Fruit fly (Drosophila melanogaster) whole organism, embryonic: ENCODE data around the gene CG33490.

Experiments
- Abd-B ChIP-seq: fragments of 200-800 bp; sonication (Bioruptor generic); optimal IDR thresholded peaks from 2 replicates; lab custom pipeline; 2018; ENCODE audit warnings: missing biosample characterization, mild to moderate bottlenecking, missing genetic modification characterization, moderate library complexity
- Ada2b ChIP-seq: fragments of 200-800 bp; sonication (Bioruptor generic); IDR thresholded peaks from 2 replicates; pipeline ENCODE4 v1.3.6; 2022; ENCODE audit warnings: missing biosample characterization, missing genetic modification characterization
- CG11093 ChIP-seq: fragments of 200-800 bp; sonication (Bioruptor generic); IDR thresholded peaks from 3 replicates; pipeline ENCODE4 v1.3.6; 2022; ENCODE audit warnings: missing biosample characterization, missing genetic modification characterization
- CG11398 ChIP-seq: fragments of 200-800 bp; sonication (Bioruptor generic); optimal IDR thresholded peaks from 2 replicates; lab custom pipeline; 2016; ENCODE audit warnings: missing biosample characterization, missing genetic modification characterization
- CG11696 ChIP-seq: fragments of 200-800 bp; sonication (Bioruptor generic); IDR thresholded peaks from 2 replicates; pipeline ENCODE4 v1.3.6; 2022; ENCODE audit warnings: missing biosample characterization, missing genetic modification characterization
- CG11723 ChIP-seq: fragments of 200-800 bp; sonication (Bioruptor generic); optimal IDR thresholded peaks from 2 replicates; lab custom pipeline; 2017; ENCODE audit warnings: missing biosample characterization, mild to moderate bottlenecking, missing genetic modification characterization
- CG12219 ChIP-seq: fragments of 200-800 bp; sonication (Bioruptor generic); optimal IDR thresholded peaks from 3 replicates; lab custom pipeline; 2018; ENCODE audit warnings: missing biosample characterization, mild to moderate bottlenecking, missing genetic modification characterization
- CG12744 ChIP-seq: fragments of 200-800 bp; sonication (Bioruptor generic); optimal IDR thresholded peaks from 2 replicates; lab custom pipeline; 2016; ENCODE audit warnings: missing biosample characterization, missing genetic modification characterization
- CG12942 ChIP-seq: fragments of 200-800 bp; sonication (Bioruptor generic); optimal IDR thresholded peaks from 3 replicates; lab custom pipeline; 2016; ENCODE audit warnings: missing biosample characterization, missing genetic modification characterization
- CG18619 ChIP-seq: fragments of 200-800 bp; sonication (Bioruptor generic); optimal IDR thresholded peaks from 3 replicates; lab custom pipeline; 2017; ENCODE audit warnings: missing biosample characterization, mild to moderate bottlenecking, missing genetic modification characterization
- CG2129 ChIP-seq: fragments of 200-800 bp; sonication (Bioruptor generic); IDR thresholded peaks from 2 replicates; pipeline ENCODE4 v1.3.6; 2022; ENCODE audit warnings: missing biosample characterization, missing genetic modification characterization; ENCODE audit not compliant: partially characterized antibody
- CG2199 ChIP-seq: fragments of 200-800 bp; sonication (Bioruptor generic); IDR thresholded peaks from 3 replicates; pipeline ENCODE4 v1.3.6; 2022; ENCODE audit warnings: missing biosample characterization, missing genetic modification characterization
- CG2712 ChIP-seq: fragments of 200-800 bp; optimal IDR thresholded peaks from 3 replicates; lab custom pipeline; 2019; ENCODE audit warnings: missing biosample characterization, mild to moderate bottlenecking, missing genetic modification characterization, moderate library complexity
- CG2889 ChIP-seq: fragments of 200-800 bp; sonication (Bioruptor generic); IDR thresholded peaks from 3 replicates; pipeline ENCODE4 v1.3.6; 2022; ENCODE audit warnings: missing biosample characterization, missing genetic modification characterization
- CG31388 ChIP-seq: fragments of 200-800 bp; sonication (Bioruptor generic); optimal IDR thresholded peaks from 2 replicates; lab custom pipeline; 2016; ENCODE audit warnings: missing biosample characterization, missing genetic modification characterization
- CG3281 ChIP-seq: fragments of 200-800 bp; sonication (Bioruptor generic); optimal IDR thresholded peaks from 3 replicates; lab custom pipeline; 2017; ENCODE audit warnings: missing biosample characterization, mild to moderate bottlenecking, missing genetic modification characterization
- CG34422 ChIP-seq: fragments of 200-800 bp; sonication (Bioruptor generic); IDR thresholded peaks from 3 replicates; pipeline ENCODE4 v1.3.6; 2022; ENCODE audit warnings: missing biosample characterization, missing genetic modification characterization
- CG7786 ChIP-seq: fragments of 200-800 bp; sonication (Bioruptor generic); optimal IDR thresholded peaks from 2 replicates; lab custom pipeline; 2016; ENCODE audit warnings: missing biosample characterization, missing genetic modification characterization
- CG8290 ChIP-seq, 3 experiments: fragments of 200-800 bp; sonication (Bioruptor generic); optimal IDR thresholded peaks; 2 replicates each; lab custom pipeline; 2016 to 2019; ENCODE audit warnings: missing biosample characterization in 3 of 3, missing genetic modification characterization in 3 of 3, mild to moderate bottlenecking in 2 of 3, moderate library complexity in 1 of 3
- Dek ChIP-seq: fragments of 200-800 bp; sonication (Bioruptor generic); optimal IDR thresholded peaks from 3 replicates; lab custom pipeline; 2019; ENCODE audit warnings: missing biosample characterization, mild to moderate bottlenecking, missing genetic modification characterization, moderate library complexity
- Elba2 ChIP-seq: fragments of 200-800 bp; sonication (Bioruptor generic); optimal IDR thresholded peaks from 3 replicates; lab custom pipeline; 2016; ENCODE audit warnings: missing biosample characterization, missing genetic modification characterization
- Ets65A ChIP-seq: fragments of 200-800 bp; sonication (Bioruptor generic); peaks from one replicate; lab custom pipeline; 2016; ENCODE audit warnings: missing biosample characterization, missing genetic modification characterization
- Fer2 ChIP-seq: fragments of 200-800 bp; sonication (Bioruptor generic); optimal IDR thresholded peaks from 2 replicates; lab custom pipeline; 2018; ENCODE audit warnings: missing biosample characterization, mild to moderate bottlenecking, missing genetic modification characterization, moderate library complexity
- Hr78 ChIP-seq, 2 experiments: fragments of 200-800 bp in 1 of 2; fragments of >200 bp in 1 of 2; sonication (Bioruptor generic) in 1 of 2; optimal IDR thresholded peaks; 2 replicates each; lab custom pipeline; 2017 to 2019; ENCODE audit warnings: missing biosample characterization in 2 of 2, missing genetic modification characterization in 2 of 2, mild to moderate bottlenecking in 1 of 2, moderate library complexity in 1 of 2
- Jarid2 ChIP-seq: fragments of 200-800 bp; sonication (Bioruptor generic); optimal IDR thresholded peaks from 3 replicates; lab custom pipeline; 2017; ENCODE audit warnings: mild to moderate bottlenecking, missing biosample characterization, missing genetic modification reagents, missing genetic modification characterization
- MESR4 ChIP-seq: fragments of 200-800 bp; sonication (Bioruptor generic); optimal IDR thresholded peaks from 2 replicates; lab custom pipeline; 2018; ENCODE audit warnings: missing biosample characterization, mild to moderate bottlenecking, missing genetic modification characterization, moderate library complexity
- NC2α ChIP-seq: fragments of 200-800 bp; sonication (Bioruptor generic); optimal IDR thresholded peaks from 2 replicates; lab custom pipeline; 2016; ENCODE audit warnings: missing biosample characterization, missing genetic modification characterization
- Oaz ChIP-seq: fragments of 200-800 bp; sonication (Bioruptor generic); IDR thresholded peaks from 2 replicates; pipeline ENCODE4 v1.3.6; 2022; ENCODE audit warnings: missing biosample characterization, missing genetic modification characterization
- Stat92E ChIP-seq, 3 experiments: fragments of >200 bp in 2 of 3; fragments of 200-800 bp in 1 of 3; sonication (Bioruptor generic) in 1 of 3; optimal IDR thresholded peaks; 2 replicates each; lab custom pipeline; 2017 to 2019; ENCODE audit warnings: missing biosample characterization in 3 of 3, missing genetic modification characterization in 3 of 3, mild to moderate bottlenecking in 1 of 3, moderate library complexity in 1 of 3
- Trl ChIP-seq, 3 experiments: fragments of >200 bp in 2 of 3; fragments of 200-800 bp in 1 of 3; sonication (Bioruptor generic) in 1 of 3; optimal IDR thresholded peaks; 2 replicates in 1 of 3; 3 replicates in 2 of 3; lab custom pipeline; 2016 to 2017; ENCODE audit warnings: missing biosample characterization in 1 of 3, missing genetic modification characterization in 1 of 3
- Usf ChIP-seq: fragments of 200-800 bp; sonication (Bioruptor generic); optimal IDR thresholded peaks from 2 replicates; lab custom pipeline; 2017; ENCODE audit warnings: missing genotype, missing biosample characterization, missing genetic modification characterization
- Xrp1 ChIP-seq: fragments of 200-800 bp; sonication (Bioruptor generic); IDR thresholded peaks from 2 replicates; pipeline ENCODE4 v1.3.6; 2022; ENCODE audit warnings: missing biosample characterization, missing genetic modification characterization
- cg ChIP-seq: fragments of 200-800 bp; sonication (Bioruptor generic); optimal IDR thresholded peaks from 3 replicates; lab custom pipeline; 2019; ENCODE audit warnings: missing biosample characterization, mild to moderate bottlenecking, missing genetic modification characterization, moderate library complexity
- dan ChIP-seq: fragments of 200-800 bp; sonication (Bioruptor generic); IDR thresholded peaks from 2 replicates; pipeline ENCODE4 v1.3.6; 2022; ENCODE audit warnings: missing biosample characterization, missing genetic modification characterization
- dpn ChIP-seq, 2 experiments: fragments of 200-800 bp; sonication (Bioruptor generic); optimal IDR thresholded peaks; 3 replicates each; lab custom pipeline; 2016; ENCODE audit warnings: missing biosample characterization in 2 of 2, missing genetic modification characterization in 2 of 2
- grau ChIP-seq: fragments of 200-800 bp; optimal IDR thresholded peaks from 3 replicates; lab custom pipeline; 2019; ENCODE audit warnings: missing biosample characterization, mild to moderate bottlenecking, missing genetic modification characterization, moderate library complexity
- hkb ChIP-seq, 2 experiments: fragments of 200-800 bp in 1 of 2; fragments of >200 bp in 1 of 2; sonication (Bioruptor generic) in 1 of 2; IDR thresholded peaks in 1 of 2; optimal IDR thresholded peaks in 1 of 2; 2 replicates each; pipeline versions ENCODE4 v1.3.6 to Lab custom; 2017 to 2022; ENCODE audit warnings: missing biosample characterization in 1 of 2, missing genetic modification characterization in 1 of 2
- klu ChIP-seq: fragments of 200-800 bp; sonication (Bioruptor generic); IDR thresholded peaks from 2 replicates; pipeline ENCODE4 v1.3.6; 2022; ENCODE audit warnings: missing biosample characterization, missing genetic modification characterization
- lov ChIP-seq, 2 experiments: fragments of 200-800 bp in 1 of 2; fragments of >200 bp in 1 of 2; sonication (Bioruptor generic) in 1 of 2; IDR thresholded peaks in 1 of 2; optimal IDR thresholded peaks in 1 of 2; 2 replicates in 1 of 2; 3 replicates in 1 of 2; pipeline versions ENCODE4 v1.3.6 to Lab custom; 2017 to 2022; ENCODE audit warnings: missing biosample characterization in 1 of 2, missing genetic modification characterization in 1 of 2
- maf-S ChIP-seq: fragments of 200-800 bp; sonication (Bioruptor generic); optimal IDR thresholded peaks from 2 replicates; lab custom pipeline; 2016; ENCODE audit warnings: missing biosample characterization, missing genetic modification characterization
- oc ChIP-seq: fragments of 200-800 bp; sonication (Bioruptor generic); optimal IDR thresholded peaks from 2 replicates; lab custom pipeline; 2018; ENCODE audit warnings: missing biosample characterization, mild to moderate bottlenecking, missing genetic modification characterization, moderate library complexity
- psq ChIP-seq: fragments of 200-800 bp; sonication (Bioruptor generic); optimal IDR thresholded peaks from 2 replicates; lab custom pipeline; 2017; ENCODE audit warnings: missing biosample characterization, missing genetic modification characterization
- sens ChIP-seq: fragments of 200-800 bp; sonication (Bioruptor generic); peaks from one replicate; lab custom pipeline; 2016; ENCODE audit warnings: missing biosample characterization, missing genetic modification characterization
- tap ChIP-seq: fragments of 200-800 bp; optimal IDR thresholded peaks from 3 replicates; lab custom pipeline; 2019; ENCODE audit warnings: missing biosample characterization, mild to moderate bottlenecking, missing genetic modification characterization, moderate library complexity
- tin ChIP-seq: fragments of 200-800 bp; sonication (Bioruptor generic); optimal IDR thresholded peaks from 3 replicates; lab custom pipeline; 2016; ENCODE audit warnings: missing biosample characterization, missing genetic modification characterization
- wek ChIP-seq: fragments of 200-800 bp; sonication (Bioruptor generic); optimal IDR thresholded peaks from 3 replicates; lab custom pipeline; 2018; ENCODE audit warnings: missing biosample characterization, mild to moderate bottlenecking, missing genetic modification characterization, moderate library complexity

Gene CG33490

DNA sequence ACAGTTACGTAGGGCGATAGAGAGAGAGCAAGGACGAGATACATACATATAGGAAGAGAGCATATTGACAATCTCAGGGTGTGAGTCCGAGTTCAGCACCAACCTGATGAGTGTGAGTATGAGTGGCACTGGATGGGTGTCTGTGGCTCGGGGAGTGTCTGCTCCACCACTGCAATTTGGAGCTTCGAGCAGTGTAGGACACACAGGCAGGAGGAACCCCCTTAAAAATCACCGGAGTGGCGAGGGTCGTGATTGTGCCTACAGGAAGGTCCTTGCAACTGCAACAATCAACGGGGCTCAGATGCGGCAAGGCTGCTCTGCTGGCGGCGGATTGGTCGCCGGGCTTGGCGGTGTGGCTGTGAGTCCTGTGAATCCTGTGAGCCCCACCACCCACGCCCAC, 17.3 kb upstream of the CG33490 start:
- TF ChIP-seq Stat92E (GFP tag; optimal IDR thresholded peaks at IDR 0.05; lab: Kevin White, UChicago) (no peak), CG11093 (GFP tag; lab: Robert Waterston, UW) (no peak), Trl (optimal IDR thresholded peaks at IDR 0.05; lab: Kevin White, UChicago) (peak; percentile 15 to 22), Trl (GFP tag; optimal IDR thresholded peaks at IDR 0.05; lab: Kevin White, UChicago) (no peak), Dek (tag; lab: Kevin White, UChicago) (no peak), dan (GFP tag; lab: Robert Waterston, UW) (no peak)

DNA sequence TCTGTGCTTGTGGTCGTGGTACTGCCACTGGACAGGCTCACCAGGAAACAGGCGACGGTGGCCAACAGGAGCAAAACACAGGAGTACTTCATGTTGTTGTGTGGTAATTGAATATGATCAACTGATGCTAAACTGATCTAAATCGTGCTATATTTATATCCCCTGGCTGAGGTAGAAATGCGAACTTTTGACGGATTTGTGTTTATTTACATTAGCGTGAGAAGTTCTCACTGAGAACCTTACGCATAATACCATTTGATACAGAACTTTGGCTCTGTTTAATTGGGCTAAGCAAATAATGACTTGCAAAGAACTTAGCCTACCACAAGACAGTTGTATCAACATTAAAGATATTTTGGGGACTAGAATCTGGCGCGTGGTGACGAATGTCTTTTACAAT, 16.7 kb upstream of the CG33490 start, which contains the start of gene CG33268:
CG33268 (minus strand) TSS at position 101 of the 400 bp plus-strand sequence.
- TF ChIP-seq NC2α (GFP tag; lab: Kevin White, UChicago) (no peak), CG12942 (no peak), Xrp1 (GFP tag; lab: Robert Waterston, UW) (no peak), sens (GFP tag; lab: Kevin White, UChicago) (no peak), CG34422 (GFP tag; lab: Robert Waterston, UW) (no peak), CG31388 (GFP tag; lab: Kevin White, UChicago) (no peak), psq (GFP tag; lab: Kevin White, UChicago) (no peak), CG2129 (no peak), oc (tag; lab: Kevin White, UChicago) (no peak), CG2712 (no peak), wek (GFP tag; lab: Kevin White, UChicago) (no peak), CG11723 (no peak), CG7786 (GFP tag; lab: Kevin White, UChicago) (no peak), Ada2b (no peak), MESR4 (no peak), CG8290 (GFP tag; optimal IDR thresholded peaks at IDR 0.05; lab: Kevin White, UChicago) (no peak), CG8290 (tag; optimal IDR thresholded peaks at IDR 0.05; lab: Kevin White, UChicago) (no peak), grau (tag; lab: Kevin White, UChicago) (no peak), CG12219 (no peak), hkb (optimal IDR thresholded peaks at IDR 0.05; lab: Kevin White, UChicago) (no peak), hkb (GFP tag; IDR thresholded peaks at IDR 0.05; lab: Robert Waterston, UW) (no peak)

DNA sequence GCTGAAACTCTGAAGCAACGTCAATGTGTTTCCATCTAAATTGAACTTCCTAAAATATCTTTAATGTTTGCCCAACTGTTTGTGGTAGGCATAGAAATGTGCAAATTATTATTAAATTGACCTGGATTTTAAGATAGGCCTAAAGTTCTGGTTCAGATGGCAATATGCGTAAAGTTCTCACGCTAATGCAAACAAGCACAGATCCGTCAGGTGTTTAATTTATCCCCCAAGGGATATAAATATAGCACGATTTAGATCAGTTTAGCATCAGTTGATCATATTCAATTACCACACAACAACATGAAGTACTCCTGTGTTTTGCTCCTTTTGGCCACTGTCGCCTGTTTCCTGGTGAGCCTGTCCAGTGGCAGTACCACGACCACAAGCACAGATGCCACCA, 14.9 kb upstream of the CG33490 start, which contains the start of gene CG7377:
CG7377 (plus strand) TSS at position 301 of the 400 bp plus-strand sequence.
- TF ChIP-seq klu (GFP tag; lab: Robert Waterston, UW) (0 out of 2 replicates have a peak, but pooled peaks have one; percentile 9), Ets65A (GFP tag; lab: Kevin White, UChicago) (peak; percentile 15)

DNA sequence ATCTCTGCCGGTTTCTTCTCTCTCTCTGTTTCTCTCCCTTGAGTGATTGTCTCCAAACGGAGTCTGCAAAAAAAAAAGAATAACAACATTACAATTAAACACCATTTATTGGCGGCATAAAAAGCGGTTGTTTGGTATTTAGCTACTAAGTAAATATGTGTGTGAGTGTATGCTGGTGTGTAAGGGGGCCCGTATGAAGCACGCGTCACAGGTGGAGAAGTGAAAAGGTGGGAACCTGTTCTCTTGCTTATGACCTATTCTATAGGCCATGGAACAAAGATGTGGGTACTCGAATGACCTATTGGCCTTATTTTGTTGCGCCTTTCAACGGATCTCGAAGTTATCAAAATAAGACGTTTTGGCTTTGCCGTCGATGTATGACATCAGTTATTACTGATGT, 14.1 kb upstream of the CG33490 start:
- no peak for TF ChIP-seq cg
- no peak for TF ChIP-seq Hr78 (GFP tag; optimal IDR thresholded peaks at IDR 0.05; lab: Kevin White, UChicago)
- no peak for TF ChIP-seq CG2199
- TF ChIP-seq CG11398 = no peak
- no peak for TF ChIP-seq tin
- TF ChIP-seq Fer2 (tag; lab: Kevin White, UChicago) = no peak
- peak; percentile 14 for TF ChIP-seq CG3281 (GFP tag; lab: Kevin White, UChicago)
- no peak for TF ChIP-seq dpn (GFP tag; optimal IDR thresholded peaks at IDR 0.05; lab: Kevin White, UChicago)
- no peak for TF ChIP-seq tap (tag; lab: Kevin White, UChicago)
- TF ChIP-seq CG18619 (GFP tag; lab: Kevin White, UChicago) = no peak
- TF ChIP-seq lov (optimal IDR thresholded peaks at IDR 0.05; lab: Kevin White, UChicago) = no peak
- no peak for TF ChIP-seq lov (GFP tag; IDR thresholded peaks at IDR 0.05; lab: Robert Waterston, UW)
- TF ChIP-seq Oaz (GFP tag; lab: Robert Waterston, UW) = no peak
- no peak for TF ChIP-seq maf-S
- no peak for TF ChIP-seq Usf (GFP tag; lab: Kevin White, UChicago)
- no peak for TF ChIP-seq Elba2 (GFP tag; lab: Kevin White, UChicago)
- TF ChIP-seq CG12744 (GFP tag; lab: Kevin White, UChicago) = no peak
- TF ChIP-seq Abd-B (GFP tag; lab: Kevin White, UChicago) = no peak
- TF ChIP-seq Jarid2 (GFP tag; lab: Kevin White, UChicago) = no peak
- no peak for TF ChIP-seq CG2889
- no peak for TF ChIP-seq CG11696 (GFP tag; lab: Robert Waterston, UW)
